Fruit fly (Drosophila melanogaster): ENCODE results near the gene CG11970.
A peak's percentile ranks its signal among the peaks of the same experiment; 100 is the strongest.

CG11970 gene

DNA sequence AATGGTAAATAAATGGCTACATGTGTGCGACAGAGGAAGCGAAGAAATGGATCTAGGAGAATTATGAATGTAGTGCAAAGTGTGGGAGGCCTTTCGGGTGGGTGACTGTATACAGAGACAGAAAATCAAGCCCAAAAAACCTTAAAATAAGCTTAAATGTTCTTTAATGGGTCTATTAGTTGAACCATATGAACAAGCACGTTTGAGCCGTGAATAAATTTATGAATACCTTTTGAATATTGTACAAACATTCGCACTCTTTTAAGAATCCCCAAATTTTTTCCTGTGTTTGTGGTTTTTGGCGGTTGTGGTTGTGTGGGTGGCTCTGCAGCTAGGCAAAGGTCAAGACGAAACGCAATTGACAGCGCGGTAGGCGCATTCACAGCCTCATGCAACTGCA lies 17.9 kb upstream of the CG11970 start:
- TF ChIP-seq CG9705 (GFP tag; optimal IDR thresholded peaks at IDR 0.05) = no peak
- TF ChIP-seq Myc (optimal IDR thresholded peaks at IDR 0.05) = no peak

DNA sequence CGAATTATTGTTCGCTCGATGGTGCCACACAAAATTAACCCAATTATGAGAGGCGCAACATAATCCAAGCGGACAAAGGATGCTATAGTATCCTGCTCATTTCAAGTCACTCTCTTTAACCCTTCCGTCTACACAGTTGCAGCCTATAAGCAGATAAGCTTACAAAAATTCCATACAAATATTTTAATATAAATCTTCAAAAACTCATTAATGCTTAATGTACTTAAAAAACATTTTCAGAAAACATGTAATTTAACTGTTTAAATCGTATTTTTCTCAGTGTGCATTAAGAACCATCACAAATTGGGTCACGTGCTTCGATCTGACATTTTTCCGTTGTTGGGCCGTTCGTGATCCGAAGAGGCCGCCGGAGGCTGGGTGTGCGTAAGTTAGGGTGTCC lies 15.7 kb upstream of the CG11970 start:
- TF ChIP-seq h (GFP tag; optimal IDR thresholded peaks at IDR 0.05) (peak; percentile 55), CrebA (GFP tag; optimal IDR thresholded peaks at IDR 0.05; ENCODE audit: borderline replicate concordance) (no peak), Sp1 (GFP tag; optimal IDR thresholded peaks at IDR 0.05) (peak; percentile 33), dmrt93B (GFP tag; optimal IDR thresholded peaks at IDR 0.05) (peak; percentile 8), tai (GFP tag; optimal IDR thresholded peaks at IDR 0.05) (no peak), Hr78 (GFP tag; optimal IDR thresholded peaks at IDR 0.05) (no peak), Dfd (GFP tag; optimal IDR thresholded peaks at IDR 0.05) (no peak), woc (GFP tag; optimal IDR thresholded peaks at IDR 0.05) (peak; percentile 21), pan (optimal IDR thresholded peaks at IDR 0.05) (no peak), Vsx2 (GFP tag; optimal IDR thresholded peaks at IDR 0.05; ENCODE audit: partially characterized antibody) (no peak), Rel (GFP tag; optimal IDR thresholded peaks at IDR 0.05) (no peak), Rel (tag; optimal IDR thresholded peaks at IDR 0.05) (no peak), CG9705 (GFP tag; optimal IDR thresholded peaks at IDR 0.05) (no peak), Abd-B (GFP tag; optimal IDR thresholded peaks at IDR 0.05) (no peak), dsf (GFP tag; optimal IDR thresholded peaks at IDR 0.05; ENCODE audit: borderline replicate concordance) (no peak), fru (GFP tag; optimal IDR thresholded peaks at IDR 0.05) (peak; percentile 42), Myc (optimal IDR thresholded peaks at IDR 0.05) (no peak), sv (GFP tag; optimal IDR thresholded peaks at IDR 0.05) (no peak), Hr83 (GFP tag; optimal IDR thresholded peaks at IDR 0.05; ENCODE audit: poor library complexity, severe bottlenecking) (no peak), br (GFP tag; optimal IDR thresholded peaks at IDR 0.05) (peak; percentile 50), Jra (GFP tag; optimal IDR thresholded peaks at IDR 0.05) (no peak), Hnf4 (GFP tag; optimal IDR thresholded peaks at IDR 0.05) (peak; percentile 10), HLH106 (tag; optimal IDR thresholded peaks at IDR 0.05) (peak; percentile 48), dl (GFP tag; optimal IDR thresholded peaks at IDR 0.05; ENCODE audit: insufficient read depth in 1 of 2, partially characterized antibody in 2 of 2) (no peak), ey (GFP tag; optimal IDR thresholded peaks at IDR 0.05) (peak; percentile 38), rgr (GFP tag; optimal IDR thresholded peaks at IDR 0.05) (peak; percentile 27), brk (GFP tag; optimal IDR thresholded peaks at IDR 0.05) (no peak), GATAd (GFP tag; optimal IDR thresholded peaks at IDR 0.05) (no peak), psq (GFP tag; optimal IDR thresholded peaks at IDR 0.05) (no peak), Dif (GFP tag; optimal IDR thresholded peaks at IDR 0.05; ENCODE audit: partially characterized antibody) (no peak), Mio (GFP tag; optimal IDR thresholded peaks at IDR 0.05) (no peak), sage (GFP tag; optimal IDR thresholded peaks at IDR 0.05) (no peak), lola (GFP tag; optimal IDR thresholded peaks at IDR 0.05) (no peak), usp (GFP tag; optimal IDR thresholded peaks at IDR 0.05) (no peak), foxo (GFP tag; optimal IDR thresholded peaks at IDR 0.05) (peak in 1 of 2 experiments; percentile 62), OdsH (GFP tag; optimal IDR thresholded peaks at IDR 0.05) (peak; percentile 66), CG32264 (GFP tag; optimal IDR thresholded peaks at IDR 0.05) (no peak)

DNA sequence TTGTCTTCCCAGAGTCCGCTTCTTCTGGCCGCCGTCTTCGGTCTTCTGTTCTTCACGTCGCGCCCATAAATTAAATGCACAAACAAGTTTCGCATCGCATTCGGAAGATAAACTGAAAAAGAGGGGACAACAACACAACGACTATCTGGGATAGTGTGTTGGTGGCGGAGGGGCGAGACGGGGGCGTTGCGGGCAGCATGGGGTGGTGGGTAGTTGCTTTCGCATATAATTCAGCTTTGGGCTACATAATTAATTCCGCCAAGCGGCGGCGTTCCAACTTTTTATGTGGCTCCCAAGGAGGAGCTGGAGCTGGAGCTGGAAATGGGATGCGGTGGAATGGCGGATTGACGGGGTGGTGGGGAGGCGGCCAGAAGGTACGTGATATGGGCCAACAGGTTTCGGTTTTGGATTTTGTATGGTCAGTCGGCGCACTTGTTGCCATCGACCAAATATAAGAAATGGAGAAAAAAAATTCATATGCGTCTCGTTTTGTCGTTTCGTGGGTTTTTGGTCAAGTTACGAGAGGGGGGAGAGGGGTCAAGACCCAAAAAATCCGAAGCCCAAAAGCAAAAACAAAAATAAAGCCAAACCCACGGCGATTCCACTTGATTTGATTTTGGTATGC lies 15.1 kb upstream of the CG11970 start:
- TF ChIP-seq fru (GFP tag; optimal IDR thresholded peaks at IDR 0.05) (peak; percentile 28), psq (GFP tag; optimal IDR thresholded peaks at IDR 0.05) (peak; percentile 88), Hnf4 (GFP tag; optimal IDR thresholded peaks at IDR 0.05) (no peak)

dm6 chr3R:8969926-8970306 lies 14.6 kb upstream of the CG11970 start:
- TF ChIP-seq jim (GFP tag; optimal IDR thresholded peaks at IDR 0.05) (no peak), h (GFP tag; optimal IDR thresholded peaks at IDR 0.05) (no peak), GATAd (GFP tag; optimal IDR thresholded peaks at IDR 0.05) (no peak), br (GFP tag; optimal IDR thresholded peaks at IDR 0.05) (no peak), N (GFP tag; optimal IDR thresholded peaks at IDR 0.05) (no peak), OdsH (GFP tag; optimal IDR thresholded peaks at IDR 0.05) (no peak), Hnf4 (GFP tag; optimal IDR thresholded peaks at IDR 0.05) (no peak), dmrt93B (GFP tag; optimal IDR thresholded peaks at IDR 0.05) (no peak), Dif (GFP tag; optimal IDR thresholded peaks at IDR 0.05; ENCODE audit: partially characterized antibody) (no peak), tai (GFP tag; optimal IDR thresholded peaks at IDR 0.05) (no peak), Mio (GFP tag; optimal IDR thresholded peaks at IDR 0.05) (no peak), Myc (optimal IDR thresholded peaks at IDR 0.05) (no peak), ey (GFP tag; optimal IDR thresholded peaks at IDR 0.05) (no peak), Dfd (GFP tag; optimal IDR thresholded peaks at IDR 0.05) (no peak)

Data from whole organism, wandering third instar larva.